Worm (Caenorhabditis elegans) whole organism, L2 larva: ENCODE measurements around the gene F26G5.1.

Experiments used
- C34F6.9 ChIP-seq: fragments of 150-350 bp; optimal IDR thresholded peaks from 2 replicates; lab custom pipeline; 2014; ENCODE audit warnings: missing biosample characterization, missing genetic modification characterization
- ZK546.5 ChIP-seq: sonication (generic microtip); optimal IDR thresholded peaks from 2 replicates; lab custom pipeline; 2017; ENCODE audit warnings: missing biosample characterization, missing genetic modification characterization
- aly-2 ChIP-seq: fragments of 150-350 bp; optimal IDR thresholded peaks from 2 replicates; lab custom pipeline; 2014; ENCODE audit warnings: missing biosample characterization, missing genetic modification characterization
- blmp-1 ChIP-seq: sonication (generic microtip); optimal IDR thresholded peaks from 2 replicates; lab custom pipeline; 2017; ENCODE audit warnings: missing genetic modification characterization, mild to moderate bottlenecking, missing compliant biosample characterization, antibody characterized with exemption, moderate library complexity; ENCODE audit not compliant: insufficient read depth
- ceh-82 ChIP-seq: fragments of 150-350 bp; optimal IDR thresholded peaks from 2 replicates; lab custom pipeline; 2014; ENCODE audit warnings: missing biosample characterization, missing genetic modification characterization
- dmd-4 ChIP-seq: sonication (generic microtip); optimal IDR thresholded peaks from 2 replicates; lab custom pipeline; 2017; ENCODE audit warnings: missing biosample characterization, missing genetic modification characterization
- egl-27 ChIP-seq: sonication (generic microtip); optimal IDR thresholded peaks from 3 replicates; lab custom pipeline; 2017; ENCODE audit warnings: missing biosample characterization, missing genetic modification reagents, missing genetic modification characterization
- elt-1 ChIP-seq: fragments of 150-350 bp; optimal IDR thresholded peaks from 2 replicates; lab custom pipeline; 2014; ENCODE audit warnings: missing biosample characterization, missing genetic modification characterization
- elt-3 ChIP-seq: sonication (generic microtip); optimal IDR thresholded peaks from 2 replicates; lab custom pipeline; 2017; ENCODE audit warnings: missing biosample characterization, missing genetic modification characterization
- gmeb-1 ChIP-seq: fragments of 150-350 bp; optimal IDR thresholded peaks from 2 replicates; lab custom pipeline; 2014; ENCODE audit warnings: missing biosample characterization, missing genetic modification characterization
- nhr-12 ChIP-seq: fragments of 150-350 bp; optimal IDR thresholded peaks from 2 replicates; lab custom pipeline; 2014; ENCODE audit warnings: missing biosample characterization, missing genetic modification characterization
- nhr-77 ChIP-seq: fragments of 150-350 bp; optimal IDR thresholded peaks from 2 replicates; lab custom pipeline; 2014; ENCODE audit warnings: missing biosample characterization, missing genetic modification characterization
- ztf-11 ChIP-seq: sonication (generic microtip); optimal IDR thresholded peaks from 2 replicates; lab custom pipeline; 2017; ENCODE audit warnings: missing biosample characterization, missing genetic modification characterization
- ztf-4 ChIP-seq: fragments of 150-350 bp; optimal IDR thresholded peaks from 2 replicates; lab custom pipeline; 2014; ENCODE audit warnings: missing biosample characterization, missing genetic modification characterization

- no peak for TF ChIP-seq gmeb-1 (tag; lab: Kevin White, UChicago)
- TF ChIP-seq ztf-4 (tag; lab: Kevin White, UChicago) = no peak
- no peak for TF ChIP-seq ZK546.5 (tag; lab: Kevin White, UChicago)
- TF ChIP-seq elt-3 = no peak
- no peak for TF ChIP-seq dmd-4 (tag; lab: Kevin White, UChicago)
- no peak for TF ChIP-seq egl-27
- TF ChIP-seq nhr-12 (tag; lab: Kevin White, UChicago) = no peak
- no peak for TF ChIP-seq ztf-11 (tag; lab: Kevin White, UChicago)
- no peak for TF ChIP-seq nhr-77 (tag; lab: Kevin White, UChicago)
- no peak for TF ChIP-seq ceh-82 (tag; lab: Kevin White, UChicago)
- no peak for TF ChIP-seq blmp-1 (tag; lab: Kevin White, UChicago)
- no peak for TF ChIP-seq C34F6.9 (tag; lab: Kevin White, UChicago)
- no peak for TF ChIP-seq elt-1 (tag; lab: Kevin White, UChicago)
- TF ChIP-seq aly-2 = no peak
Measured at ce11 chrV:4934406-4934805, 40.9 kb upstream of the F26G5.1 start, which contains the start of gene catp-2.
